Worm (Caenorhabditis elegans) whole organism, late embryonic: ENCODE data around the gene vhl-1.
A peak's percentile ranks its signal among the peaks of the same experiment; 100 is the strongest.

Source experiments
- C08G9.2 ChIP-seq: sonication (generic microtip); optimal IDR thresholded peaks from 2 replicates; lab custom pipeline; 2016; ENCODE audit warnings: mild to moderate bottlenecking, missing genetic modification characterization, moderate library complexity, missing compliant biosample characterization
- F13H6.1 ChIP-seq: sonication (generic microtip); optimal IDR thresholded peaks from 2 replicates; lab custom pipeline; 2016; ENCODE audit warnings: missing genetic modification characterization, missing compliant biosample characterization
- K02D7.2 ChIP-seq: sonication (generic microtip); optimal IDR thresholded peaks from 2 replicates; lab custom pipeline; 2017; ENCODE audit warnings: mild to moderate bottlenecking, missing genetic modification characterization, missing compliant biosample characterization
- K09A11.1 ChIP-seq: sonication (generic microtip); optimal IDR thresholded peaks from 2 replicates; lab custom pipeline; 2017; ENCODE audit warnings: antibody characterized with exemption, mild to moderate bottlenecking, missing genetic modification characterization, missing compliant biosample characterization; ENCODE audit not compliant: insufficient read depth
- Y22D7AL.16 ChIP-seq: sonication (generic microtip); optimal IDR thresholded peaks from 2 replicates; lab custom pipeline; 2016; ENCODE audit warnings: missing genetic modification characterization, missing compliant biosample characterization
- ahr-1 ChIP-seq: sonication (generic microtip); optimal IDR thresholded peaks from 2 replicates; lab custom pipeline; 2016; ENCODE audit warnings: missing genetic modification characterization, missing compliant biosample characterization
- ama-1 ChIP-seq: fragments of 150-350 bp; optimal IDR thresholded peaks from 2 replicates; lab custom pipeline; 2014
- ceh-14 ChIP-seq: sonication (generic microtip); optimal IDR thresholded peaks from 2 replicates; lab custom pipeline; 2016; ENCODE audit warnings: missing genotype, missing genetic modification characterization, missing compliant biosample characterization
- ceh-18 ChIP-seq: sonication (generic microtip); optimal IDR thresholded peaks from 2 replicates; lab custom pipeline; 2016; ENCODE audit warnings: missing genetic modification characterization, missing compliant biosample characterization
- ceh-19 ChIP-seq: fragments of 200-800 bp; sonication (Bioruptor generic); optimal IDR thresholded peaks from 2 replicates; lab custom pipeline; 2018; ENCODE audit warnings: mild to moderate bottlenecking, missing genetic modification characterization, missing compliant biosample characterization
- ceh-2 ChIP-seq: sonication (generic microtip); optimal IDR thresholded peaks from 2 replicates; lab custom pipeline; 2016; ENCODE audit warnings: missing genotype, missing genetic modification characterization, missing compliant biosample characterization
- ceh-22 ChIP-seq: sonication (generic microtip); optimal IDR thresholded peaks from 2 replicates; lab custom pipeline; 2017; ENCODE audit warnings: missing biosample characterization, missing genetic modification characterization
- ceh-24 ChIP-seq: sonication (generic microtip); optimal IDR thresholded peaks from 2 replicates; lab custom pipeline; 2016; ENCODE audit warnings: mild to moderate bottlenecking, missing genetic modification characterization, missing compliant biosample characterization
- ceh-30 ChIP-seq: fragments of 150-350 bp; optimal IDR thresholded peaks from 2 replicates; lab custom pipeline; 2014; ENCODE audit warnings: missing biosample characterization, missing genetic modification characterization
- ceh-31 ChIP-seq: sonication (generic microtip); optimal IDR thresholded peaks from 2 replicates; lab custom pipeline; 2016; ENCODE audit warnings: missing genetic modification characterization, missing compliant biosample characterization
- ceh-34 ChIP-seq: sonication (generic microtip); optimal IDR thresholded peaks from 2 replicates; lab custom pipeline; 2016; ENCODE audit warnings: mild to moderate bottlenecking, missing genetic modification characterization, missing compliant biosample characterization
- ceh-45 ChIP-seq: fragments of 200-800 bp; sonication (Bioruptor generic); IDR thresholded peaks from 2 replicates; pipeline ENCODE4 v1.3.6; 2022; ENCODE audit warnings: missing genetic modification reagents, missing genetic modification characterization, missing compliant biosample characterization
- ceh-6 ChIP-seq: fragments of 200-800 bp; sonication (Bioruptor generic); optimal IDR thresholded peaks from 2 replicates; lab custom pipeline; 2018; ENCODE audit warnings: mild to moderate bottlenecking, missing genetic modification characterization, missing compliant biosample characterization
- dmd-4 ChIP-seq: sonication (generic microtip); optimal IDR thresholded peaks from 2 replicates; lab custom pipeline; 2016; ENCODE audit warnings: borderline replicate concordance, missing genetic modification characterization, missing compliant biosample characterization
- dve-1 ChIP-seq: sonication (generic microtip); optimal IDR thresholded peaks from 2 replicates; lab custom pipeline; 2017; ENCODE audit warnings: antibody characterized with exemption, mild to moderate bottlenecking, missing genetic modification characterization, missing compliant biosample characterization
- elt-2 ChIP-seq: sonication (generic microtip); optimal IDR thresholded peaks from 2 replicates; lab custom pipeline; 2016; ENCODE audit warnings: missing genetic modification reagents, missing genetic modification characterization, missing compliant biosample characterization
- elt-4 ChIP-seq: sonication (generic microtip); optimal IDR thresholded peaks from 2 replicates; lab custom pipeline; 2016; ENCODE audit warnings: missing genetic modification characterization, missing compliant biosample characterization
- ets-4 ChIP-seq: sonication (generic microtip); optimal IDR thresholded peaks from 2 replicates; lab custom pipeline; 2016; ENCODE audit warnings: missing genetic modification characterization, missing compliant biosample characterization
- fax-1 ChIP-seq: sonication (generic microtip); optimal IDR thresholded peaks from 2 replicates; lab custom pipeline; 2016; ENCODE audit warnings: missing genotype, missing genetic modification characterization, missing compliant biosample characterization
- fkh-10 ChIP-seq: fragments of 150-350 bp; optimal IDR thresholded peaks from 2 replicates; lab custom pipeline; 2014; ENCODE audit warnings: missing biosample characterization, missing genetic modification reagents, missing genetic modification characterization
- fkh-6 ChIP-seq: sonication (generic microtip); optimal IDR thresholded peaks from 2 replicates; lab custom pipeline; 2016; ENCODE audit warnings: missing genetic modification characterization, missing compliant biosample characterization
- gmeb-2 ChIP-seq: sonication (generic microtip); optimal IDR thresholded peaks from 2 replicates; lab custom pipeline; 2016; ENCODE audit warnings: missing genetic modification characterization, inconsistent platforms, missing compliant biosample characterization
- hlh-15 ChIP-seq: sonication (generic microtip); optimal IDR thresholded peaks from 2 replicates; lab custom pipeline; 2016; ENCODE audit warnings: missing genetic modification characterization, missing compliant biosample characterization
- hlh-30 ChIP-seq: sonication (generic microtip); optimal IDR thresholded peaks from 2 replicates; lab custom pipeline; 2017; ENCODE audit warnings: antibody characterized with exemption, missing genetic modification characterization, missing compliant biosample characterization; ENCODE audit not compliant: insufficient read depth
- hlh-6 ChIP-seq: sonication (generic microtip); optimal IDR thresholded peaks from 2 replicates; lab custom pipeline; 2016; ENCODE audit warnings: missing genotype, missing genetic modification characterization, missing compliant biosample characterization
- hlh-8 ChIP-seq: sonication (generic microtip); optimal IDR thresholded peaks from 2 replicates; lab custom pipeline; 2016; ENCODE audit warnings: missing genotype, missing genetic modification characterization, missing compliant biosample characterization
- lim-6 ChIP-seq: sonication (generic microtip); optimal IDR thresholded peaks from 2 replicates; lab custom pipeline; 2016; ENCODE audit warnings: missing genetic modification characterization, missing compliant biosample characterization
- mec-3 ChIP-seq: sonication (generic microtip); optimal IDR thresholded peaks from 2 replicates; lab custom pipeline; 2016; ENCODE audit warnings: borderline replicate concordance, missing genetic modification characterization, missing compliant biosample characterization
- nfya-1 ChIP-seq: sonication (generic microtip); optimal IDR thresholded peaks from 2 replicates; lab custom pipeline; 2017; ENCODE audit warnings: missing genetic modification characterization, mild to moderate bottlenecking, missing compliant biosample characterization, antibody characterized with exemption, moderate library complexity
- npax-4 ChIP-seq: sonication (generic microtip); optimal IDR thresholded peaks from 2 replicates; lab custom pipeline; 2016; ENCODE audit warnings: missing genetic modification characterization, missing compliant biosample characterization
- odd-2 ChIP-seq: sonication (generic microtip); optimal IDR thresholded peaks from 2 replicates; lab custom pipeline; 2017; ENCODE audit warnings: antibody characterized with exemption, mild to moderate bottlenecking, missing genetic modification characterization, missing compliant biosample characterization
- pax-1 ChIP-seq: fragments of 150-350 bp; optimal IDR thresholded peaks from 2 replicates; lab custom pipeline; 2014; ENCODE audit warnings: missing biosample characterization, missing genetic modification characterization
- pha-2 ChIP-seq: sonication (generic microtip); optimal IDR thresholded peaks from 2 replicates; lab custom pipeline; 2017; ENCODE audit warnings: mild to moderate bottlenecking, missing genetic modification characterization, missing compliant biosample characterization
- pha-4 ChIP-seq: fragments of 150-350 bp; optimal IDR thresholded peaks from 2 replicates; lab custom pipeline; 2018; ENCODE audit warnings: missing biosample characterization, missing genetic modification reagents, missing genetic modification characterization
- pqm-1 ChIP-seq: sonication (generic microtip); optimal IDR thresholded peaks from 2 replicates; lab custom pipeline; 2016; ENCODE audit warnings: missing genetic modification characterization, missing compliant biosample characterization
- ref-2 ChIP-seq: sonication (generic microtip); optimal IDR thresholded peaks from 2 replicates; lab custom pipeline; 2016; ENCODE audit warnings: missing genetic modification characterization, missing compliant biosample characterization
- rnt-1 ChIP-seq: sonication (generic microtip); optimal IDR thresholded peaks from 2 replicates; lab custom pipeline; 2016; ENCODE audit warnings: missing genetic modification characterization, missing compliant biosample characterization
- sdc-2 ChIP-seq: sonication (generic microtip); optimal IDR thresholded peaks from 2 replicates; lab custom pipeline; 2016; ENCODE audit warnings: missing genotype, missing genetic modification characterization, missing compliant biosample characterization
- sox-2 ChIP-seq: fragments of 200-800 bp; sonication (Bioruptor generic); IDR thresholded peaks from 2 replicates; pipeline ENCODE4 v1.3.6; 2022; ENCODE audit warnings: missing genetic modification reagents, missing genetic modification characterization, missing compliant biosample characterization
- sox-4 ChIP-seq: sonication (generic microtip); optimal IDR thresholded peaks from 2 replicates; lab custom pipeline; 2017; ENCODE audit warnings: mild to moderate bottlenecking, missing genetic modification characterization, inconsistent platforms, missing compliant biosample characterization
- syd-9 ChIP-seq: sonication (generic microtip); optimal IDR thresholded peaks from 2 replicates; lab custom pipeline; 2016; ENCODE audit warnings: mild to moderate bottlenecking, missing genetic modification characterization, moderate library complexity, missing compliant biosample characterization
- tbx-2 ChIP-seq: sonication (generic microtip); optimal IDR thresholded peaks from 2 replicates; lab custom pipeline; 2016; ENCODE audit warnings: missing genetic modification characterization, missing compliant biosample characterization
- ttx-3 ChIP-seq: sonication (generic microtip); optimal IDR thresholded peaks from 2 replicates; lab custom pipeline; 2016; ENCODE audit warnings: missing genetic modification reagents, missing genetic modification characterization, missing compliant biosample characterization
- unc-3 ChIP-seq, 2 experiments: fragments of 200-800 bp in 1 of 2; sonication (Bioruptor generic) in 1 of 2; sonication (generic microtip) in 1 of 2; conservative IDR thresholded peaks in 1 of 2; optimal IDR thresholded peaks in 1 of 2; 2 replicates each; pipeline versions ENCODE4 v1.3.6 to Lab custom; 2016 to 2022; ENCODE audit warnings: missing compliant biosample characterization in 2 of 2, missing genetic modification characterization in 2 of 2, missing genetic modification reagents in 1 of 2
- unc-42 ChIP-seq: sonication (generic microtip); optimal IDR thresholded peaks from 2 replicates; lab custom pipeline; 2016; ENCODE audit warnings: missing genotype, missing genetic modification characterization, missing compliant biosample characterization
- unc-86 ChIP-seq: sonication (generic microtip); optimal IDR thresholded peaks from 2 replicates; lab custom pipeline; 2016; ENCODE audit warnings: missing genetic modification characterization, missing compliant biosample characterization
- zip-5 ChIP-seq: sonication (generic microtip); optimal IDR thresholded peaks from 2 replicates; lab custom pipeline; 2016; ENCODE audit warnings: missing genetic modification characterization, missing compliant biosample characterization
- ztf-16 ChIP-seq: sonication (generic microtip); optimal IDR thresholded peaks from 2 replicates; lab custom pipeline; 2017; ENCODE audit warnings: missing genetic modification characterization, missing compliant biosample characterization

The vhl-1 gene

DNA sequence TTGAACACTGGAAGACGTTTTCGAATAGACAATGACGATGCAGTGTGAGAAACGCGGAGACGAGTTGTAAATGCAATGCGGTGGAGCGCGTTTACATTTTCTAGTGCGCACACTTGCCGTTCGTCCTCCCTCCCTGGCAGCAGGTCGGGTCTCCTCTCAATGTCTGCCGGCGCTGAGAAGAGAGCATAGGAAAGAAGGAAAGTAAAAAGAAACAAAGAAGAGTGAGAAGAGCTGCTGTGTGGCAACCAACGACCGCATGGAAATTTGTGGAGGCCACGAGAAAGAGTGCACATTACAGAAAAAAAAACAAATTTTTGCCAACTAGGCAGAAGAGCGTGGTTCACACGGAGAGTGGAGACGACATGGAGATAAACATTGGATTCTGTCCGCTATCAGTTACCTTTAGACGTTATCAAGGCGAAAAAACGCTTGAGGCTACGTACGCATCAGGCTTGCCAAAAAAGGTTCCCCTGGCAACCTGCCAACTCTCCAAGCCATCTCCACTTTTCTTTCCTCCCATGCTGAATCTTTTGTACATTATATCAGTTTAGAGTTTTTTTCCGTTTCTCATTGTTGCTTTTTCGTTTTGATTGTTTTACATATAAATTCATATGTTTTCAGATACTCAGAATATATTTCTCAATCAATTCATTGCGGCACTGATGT, 7.4 kb upstream of the vhl-1 start, which contains the start of the genes snrp-40.1 and F08G12.3:
snrp-40.1 (minus strand) TSS at position 143 of the 666 bp plus-strand sequence.
F08G12.3 (plus strand) TSS at position 616 of the 666 bp plus-strand sequence.
- TF ChIP-seq unc-42 (peak; percentile 41), zip-5 (tag; lab: Kevin White, UChicago) (no peak), ceh-31 (tag; lab: Kevin White, UChicago) (peak; percentile 82), pha-4 (no peak), ceh-2 (peak; percentile 54), hlh-15 (tag; lab: Kevin White, UChicago) (no peak), pqm-1 (tag; lab: Kevin White, UChicago) (no peak), ceh-24 (no peak), K02D7.2 (tag; lab: Kevin White, UChicago) (no peak), ceh-34 (peak; percentile 85), ceh-30 (no peak), unc-3 (GFP tag; conservative IDR thresholded peaks at IDR 0.05; lab: Robert Waterston, UW) (no peak), unc-3 (tag; optimal IDR thresholded peaks at IDR 0.05; lab: Kevin White, UChicago) (no peak), F13H6.1 (no peak), unc-86 (no peak), ahr-1 (tag; lab: Kevin White, UChicago) (no peak), fkh-10 (GFP tag; lab: Kevin White, UChicago) (no peak), hlh-8 (tag; lab: Kevin White, UChicago) (no peak), odd-2 (no peak), elt-4 (no peak), ceh-14 (tag; lab: Kevin White, UChicago) (peak; percentile 63), dmd-4 (tag; lab: Kevin White, UChicago) (peak; percentile 3), ceh-22 (tag; lab: Kevin White, UChicago) (no peak), ref-2 (tag; lab: Kevin White, UChicago) (peak; percentile 68), ttx-3 (no peak), fkh-6 (tag; lab: Kevin White, UChicago) (no peak), lim-6 (no peak), hlh-30 (peak; percentile 65), rnt-1 (tag; lab: Kevin White, UChicago) (peak; percentile 51), pha-2 (tag; lab: Kevin White, UChicago) (no peak), hlh-6 (tag; lab: Kevin White, UChicago) (peak; percentile 61), fax-1 (tag; lab: Kevin White, UChicago) (no peak), mec-3 (tag; lab: Kevin White, UChicago) (no peak), C08G9.2 (tag; lab: Kevin White, UChicago) (peak; percentile 33), ceh-6 (GFP tag; lab: Kevin White, UChicago) (no peak), sox-4 (tag; lab: Kevin White, UChicago) (no peak), ztf-16 (tag; lab: Kevin White, UChicago) (no peak), sox-2 (GFP tag; lab: Robert Waterston, UW) (no peak), elt-2 (tag; lab: Kevin White, UChicago) (peak; percentile 62), nfya-1 (peak; percentile 83), pax-1 (tag; lab: Kevin White, UChicago) (no peak), ets-4 (tag; lab: Kevin White, UChicago) (peak; percentile 55), ceh-45 (GFP tag; lab: Robert Waterston, UW) (no peak), K09A11.1 (tag; lab: Kevin White, UChicago) (no peak), gmeb-2 (no peak), npax-4 (no peak), ceh-19 (GFP tag; lab: Kevin White, UChicago) (peak; percentile 41), dve-1 (tag; lab: Kevin White, UChicago) (no peak), sdc-2 (tag; lab: Kevin White, UChicago) (peak; percentile 49), ama-1 (no peak), syd-9 (tag; lab: Kevin White, UChicago) (peak; percentile 10), tbx-2 (tag; lab: Kevin White, UChicago) (peak; percentile 86), Y22D7AL.16 (tag; lab: Kevin White, UChicago) (no peak), ceh-18 (tag; lab: Kevin White, UChicago) (peak; percentile 84)
